Fruit fly (Drosophila melanogaster) whole organism, embryonic: ENCODE results near the gene CG10055.
A peak's percentile ranks its signal among the peaks of the same experiment; 100 is the strongest.

ENCODE experiments used
- ATbp ChIP-seq: fragments of 200-800 bp; sonication (Bioruptor generic); optimal IDR thresholded peaks from 2 replicates; lab custom pipeline; 2017; ENCODE audit warnings: missing biosample characterization, mild to moderate bottlenecking, missing genetic modification characterization, missing genetic modification reagents
- Atf6 ChIP-seq: fragments of 200-800 bp; sonication (Bioruptor generic); IDR thresholded peaks from 2 replicates; pipeline ENCODE4 v1.3.6; 2022; ENCODE audit warnings: missing biosample characterization, missing genetic modification characterization
- BEAF-32 ChIP-seq: fragments of 200-800 bp; sonication (Bioruptor generic); optimal IDR thresholded peaks from 3 replicates; lab custom pipeline; 2017; ENCODE audit warnings: missing biosample characterization, missing genetic modification characterization, mild to moderate bottlenecking, moderate library complexity, missing genetic modification reagents
- CG10209 ChIP-seq: fragments of 200-800 bp; sonication (Bioruptor generic); optimal IDR thresholded peaks from 3 replicates; lab custom pipeline; 2017; ENCODE audit warnings: missing biosample characterization, mild to moderate bottlenecking, missing genetic modification characterization, missing genetic modification reagents
- CG10654 ChIP-seq: fragments of 200-800 bp; sonication (Bioruptor generic); optimal IDR thresholded peaks from 2 replicates; lab custom pipeline; 2016; ENCODE audit warnings: missing biosample characterization, missing genetic modification characterization
- CG11504 ChIP-seq: fragments of 200-800 bp; sonication (Bioruptor generic); optimal IDR thresholded peaks from 3 replicates; lab custom pipeline; 2019; ENCODE audit warnings: missing biosample characterization, mild to moderate bottlenecking, missing genetic modification characterization, moderate library complexity
- CG18262 ChIP-seq: fragments of 200-800 bp; optimal IDR thresholded peaks from 3 replicates; lab custom pipeline; 2019; ENCODE audit warnings: missing biosample characterization, mild to moderate bottlenecking, missing genetic modification characterization, moderate library complexity
- CG18619 ChIP-seq: fragments of 200-800 bp; sonication (Bioruptor generic); optimal IDR thresholded peaks from 3 replicates; lab custom pipeline; 2017; ENCODE audit warnings: missing biosample characterization, mild to moderate bottlenecking, missing genetic modification characterization
- CG2889 ChIP-seq: fragments of 200-800 bp; sonication (Bioruptor generic); IDR thresholded peaks from 3 replicates; pipeline ENCODE4 v1.3.6; 2022; ENCODE audit warnings: missing biosample characterization, missing genetic modification characterization
- CG31224 ChIP-seq: fragments of 200-800 bp; sonication (Bioruptor generic); IDR thresholded peaks from 2 replicates; pipeline ENCODE4 v1.3.6; 2022; ENCODE audit warnings: missing biosample characterization, missing genetic modification characterization
- CG31441 ChIP-seq: fragments of 200-800 bp; sonication (Bioruptor generic); IDR thresholded peaks from 2 replicates; pipeline ENCODE4 v1.3.6; 2022; ENCODE audit warnings: missing biosample characterization, missing genetic modification characterization
- CG3847 ChIP-seq: fragments of 200-800 bp; sonication (Bioruptor generic); IDR thresholded peaks from 2 replicates; pipeline ENCODE4 v1.3.6; 2022; ENCODE audit warnings: missing biosample characterization, missing genetic modification characterization
- CG6254 ChIP-seq: fragments of 200-800 bp; sonication (Bioruptor generic); optimal IDR thresholded peaks from 3 replicates; lab custom pipeline; 2017; ENCODE audit warnings: mild to moderate bottlenecking, missing biosample characterization, missing genetic modification reagents, missing genetic modification characterization
- CG6765 ChIP-seq: fragments of 200-800 bp; sonication (Bioruptor generic); optimal IDR thresholded peaks from 3 replicates; lab custom pipeline; 2017; ENCODE audit warnings: missing biosample characterization, mild to moderate bottlenecking, missing genetic modification characterization
- CG7556 ChIP-seq: fragments of 200-800 bp; sonication (Bioruptor generic); optimal IDR thresholded peaks from 2 replicates; lab custom pipeline; 2017; ENCODE audit warnings: missing biosample characterization, mild to moderate bottlenecking, missing genetic modification characterization
- CG8924 ChIP-seq: fragments of 200-800 bp; optimal IDR thresholded peaks from 3 replicates; lab custom pipeline; 2019; ENCODE audit warnings: missing biosample characterization, mild to moderate bottlenecking, missing genetic modification characterization, moderate library complexity
- CG9437 ChIP-seq: fragments of 200-800 bp; sonication (Bioruptor generic); optimal IDR thresholded peaks from 2 replicates; lab custom pipeline; 2018; ENCODE audit warnings: missing biosample characterization, mild to moderate bottlenecking, missing genetic modification characterization
- CkIIα-i1 ChIP-seq: fragments of 200-800 bp; sonication (Bioruptor generic); IDR thresholded peaks from 2 replicates; pipeline ENCODE4 v1.3.6; 2022; ENCODE audit warnings: missing biosample characterization, missing genetic modification characterization
- Dek ChIP-seq: fragments of 200-800 bp; sonication (Bioruptor generic); optimal IDR thresholded peaks from 3 replicates; lab custom pipeline; 2019; ENCODE audit warnings: missing biosample characterization, mild to moderate bottlenecking, missing genetic modification characterization, moderate library complexity
- Dll ChIP-seq: fragments of 200-800 bp; sonication (Bioruptor generic); IDR thresholded peaks from 4 replicates; pipeline ENCODE4 v1.3.6; 2022; ENCODE audit warnings: missing biosample characterization, missing genetic modification characterization; ENCODE audit not compliant: partially characterized antibody
- Drgx ChIP-seq: fragments of 200-800 bp; sonication (Bioruptor generic); IDR thresholded peaks from 2 replicates; pipeline ENCODE4 v1.3.6; 2022; ENCODE audit warnings: missing biosample characterization, missing genetic modification characterization
- Gsc ChIP-seq: fragments of 200-800 bp; sonication (Bioruptor generic); IDR thresholded peaks from 2 replicates; pipeline ENCODE4 v1.3.6; 2022; ENCODE audit warnings: missing biosample characterization, missing genetic modification characterization
- HmgD ChIP-seq: fragments of 200-800 bp; sonication (Bioruptor generic); optimal IDR thresholded peaks from 3 replicates; lab custom pipeline; 2016; ENCODE audit warnings: missing biosample characterization, missing genetic modification characterization
- Hr3 ChIP-seq: fragments of 200-800 bp; sonication (Bioruptor generic); optimal IDR thresholded peaks from 3 replicates; lab custom pipeline; 2016; ENCODE audit warnings: missing biosample characterization, missing genetic modification characterization
- Lpt ChIP-seq: fragments of >200 bp; optimal IDR thresholded peaks from 2 replicates; lab custom pipeline; 2018; ENCODE audit warnings: missing biosample characterization, missing genetic modification characterization
- Max ChIP-seq: fragments of 200-800 bp; sonication (Bioruptor generic); optimal IDR thresholded peaks from 2 replicates; lab custom pipeline; 2016; ENCODE audit warnings: missing biosample characterization, mild to moderate bottlenecking, missing genetic modification characterization
- Med ChIP-seq: fragments of 200-800 bp; sonication (Bioruptor generic); peaks from one replicate; lab custom pipeline; 2016; ENCODE audit warnings: missing biosample characterization, missing genetic modification characterization, mild to moderate bottlenecking, inconsistent platforms, moderate library complexity
- NC2α ChIP-seq: fragments of 200-800 bp; sonication (Bioruptor generic); optimal IDR thresholded peaks from 2 replicates; lab custom pipeline; 2016; ENCODE audit warnings: missing biosample characterization, missing genetic modification characterization
- NC2β ChIP-seq: fragments of 200-800 bp; sonication (Bioruptor generic); optimal IDR thresholded peaks from 2 replicates; lab custom pipeline; 2016; ENCODE audit warnings: missing biosample characterization, missing genetic modification characterization
- NfI ChIP-seq: fragments of 200-800 bp; sonication (Bioruptor generic); optimal IDR thresholded peaks from 3 replicates; lab custom pipeline; 2018; ENCODE audit warnings: missing biosample characterization, mild to moderate bottlenecking, missing genetic modification characterization, moderate library complexity
- Oaz ChIP-seq: fragments of 200-800 bp; sonication (Bioruptor generic); IDR thresholded peaks from 2 replicates; pipeline ENCODE4 v1.3.6; 2022; ENCODE audit warnings: missing biosample characterization, missing genetic modification characterization
- PHDP ChIP-seq: fragments of 200-800 bp; sonication (Bioruptor generic); optimal IDR thresholded peaks from 3 replicates; lab custom pipeline; 2018; ENCODE audit warnings: missing biosample characterization, mild to moderate bottlenecking, missing genetic modification characterization, moderate library complexity
- Side ChIP-seq: fragments of 200-800 bp; sonication (Bioruptor generic); optimal IDR thresholded peaks from 2 replicates; lab custom pipeline; 2016; ENCODE audit warnings: missing biosample characterization, missing genetic modification characterization
- Sry-β ChIP-seq: fragments of 200-800 bp; sonication (Bioruptor generic); optimal IDR thresholded peaks from 2 replicates; lab custom pipeline; 2018; ENCODE audit warnings: missing biosample characterization, mild to moderate bottlenecking, missing genetic modification characterization, moderate library complexity
- abd-A ChIP-seq: fragments of 200-800 bp; sonication (Bioruptor generic); optimal IDR thresholded peaks from 3 replicates; lab custom pipeline; 2019; ENCODE audit warnings: missing biosample characterization, mild to moderate bottlenecking, missing genetic modification characterization, moderate library complexity
- chinmo ChIP-seq: fragments of 200-800 bp; sonication (Bioruptor generic); IDR thresholded peaks from 4 replicates; pipeline ENCODE4 v1.3.6; 2022; ENCODE audit warnings: missing biosample characterization, missing genetic modification characterization; ENCODE audit not compliant: partially characterized antibody
- ci ChIP-seq: fragments of 200-800 bp; sonication (Bioruptor generic); IDR thresholded peaks from 3 replicates; pipeline ENCODE4 v1.3.6; 2022; ENCODE audit warnings: missing biosample characterization, missing genetic modification characterization
- danr ChIP-seq: fragments of 200-800 bp; sonication (Bioruptor generic); IDR thresholded peaks from 2 replicates; pipeline ENCODE4 v1.3.6; 2022; ENCODE audit warnings: missing biosample characterization, missing genetic modification characterization
- fu2 ChIP-seq: fragments of 200-800 bp; sonication (Bioruptor generic); optimal IDR thresholded peaks from 2 replicates; lab custom pipeline; 2016; ENCODE audit warnings: missing biosample characterization, missing genetic modification characterization
- grn ChIP-seq: fragments of 200-800 bp; sonication (Bioruptor generic); optimal IDR thresholded peaks from 3 replicates; lab custom pipeline; 2017; ENCODE audit warnings: missing biosample characterization, missing genetic modification characterization
- inv ChIP-seq: fragments of 200-800 bp; sonication (Bioruptor generic); IDR thresholded peaks from 2 replicates; pipeline ENCODE4 v1.3.6; 2022; ENCODE audit warnings: missing biosample characterization, missing genetic modification characterization; ENCODE audit not compliant: partially characterized antibody
- mam ChIP-seq: fragments of 200-800 bp; sonication (Bioruptor generic); optimal IDR thresholded peaks from 3 replicates; lab custom pipeline; 2016; ENCODE audit warnings: missing biosample characterization, missing genetic modification characterization
- pita ChIP-seq: fragments of 200-800 bp; sonication (Bioruptor generic); optimal IDR thresholded peaks from 2 replicates; lab custom pipeline; 2017; ENCODE audit warnings: missing biosample characterization, mild to moderate bottlenecking, missing genetic modification characterization
- row ChIP-seq: fragments of 200-800 bp; sonication (Bioruptor generic); IDR thresholded peaks from 3 replicates; pipeline ENCODE4 v1.3.6; 2022; ENCODE audit warnings: missing biosample characterization, missing genetic modification characterization
- salm ChIP-seq: fragments of 200-800 bp; sonication (Bioruptor generic); optimal IDR thresholded peaks from 2 replicates; lab custom pipeline; 2018; ENCODE audit warnings: missing biosample characterization, mild to moderate bottlenecking, missing genetic modification characterization
- sim ChIP-seq: fragments of 200-800 bp; sonication (Bioruptor generic); IDR thresholded peaks from 2 replicates; pipeline ENCODE4 v1.3.6; 2022; ENCODE audit warnings: missing biosample characterization, missing genetic modification characterization
- slbo ChIP-seq: fragments of 200-800 bp; sonication (Bioruptor generic); IDR thresholded peaks from 2 replicates; pipeline ENCODE4 v1.3.6; 2022; ENCODE audit warnings: missing biosample characterization, missing genetic modification characterization
- sqz ChIP-seq: fragments of 200-800 bp; sonication (Bioruptor generic); optimal IDR thresholded peaks from 3 replicates; lab custom pipeline; 2018; ENCODE audit warnings: missing biosample characterization, mild to moderate bottlenecking, missing genetic modification characterization
- stwl ChIP-seq: fragments of 200-800 bp; sonication (Bioruptor generic); optimal IDR thresholded peaks from 3 replicates; lab custom pipeline; 2018; ENCODE audit warnings: missing biosample characterization, mild to moderate bottlenecking, missing genetic modification characterization, moderate library complexity

Gene CG10055

dm6 chr3R:7186242-7187092 lies at the start of gene CG10055, which contains the start of gene lap (continued):
- TF ChIP-seq CG31224 (GFP tag; lab: Robert Waterston, UW) (no peak), sqz (GFP tag; lab: Kevin White, UChicago) (no peak), CG2889 (GFP tag; lab: Robert Waterston, UW) (no peak), ci (GFP tag; lab: Robert Waterston, UW) (no peak), CkIIα-i1 (no peak), CG31441 (no peak), Dek (tag; lab: Kevin White, UChicago) (no peak), CG7556 (no peak), PHDP (tag; lab: Kevin White, UChicago) (no peak), NfI (GFP tag; lab: Kevin White, UChicago) (peak; percentile 11), slbo (no peak), stwl (peak; percentile 22), Med (GFP tag; lab: Kevin White, UChicago) (peak; percentile 74), Oaz (GFP tag; lab: Robert Waterston, UW) (no peak), CG18262 (no peak), CG3847 (GFP tag; lab: Robert Waterston, UW) (no peak), Gsc (GFP tag; lab: Robert Waterston, UW) (no peak), CG8924 (tag; lab: Kevin White, UChicago) (peak; percentile 20), Dll (GFP tag; lab: Robert Waterston, UW) (peak; percentile 55; the same call in 1 of the 4 replicates), Max (GFP tag; lab: Kevin White, UChicago) (no peak), BEAF-32 (peak; percentile 72), pita (GFP tag; lab: Kevin White, UChicago) (no peak), Drgx (GFP tag; lab: Robert Waterston, UW) (no peak), CG18619 (GFP tag; lab: Kevin White, UChicago) (no peak), grn (GFP tag; lab: Kevin White, UChicago) (no peak), sim (no peak), salm (no peak), Hr3 (peak; percentile 5), CG10654 (GFP tag; lab: Kevin White, UChicago) (no peak), CG11504 (tag; lab: Kevin White, UChicago) (no peak), Lpt (no peak), inv (GFP tag; lab: Robert Waterston, UW) (peak; percentile 37; the same call in 1 of the 2 replicates), chinmo (GFP tag; lab: Robert Waterston, UW) (0 out of 4 replicates have a peak, but pooled peaks have one; percentile 25), mam (GFP tag; lab: Kevin White, UChicago) (no peak), NC2α (GFP tag; lab: Kevin White, UChicago) (no peak), Side (GFP tag; lab: Kevin White, UChicago) (no peak), CG10209 (GFP tag; lab: Kevin White, UChicago) (no peak), danr (GFP tag; lab: Robert Waterston, UW) (no peak), CG9437 (GFP tag; lab: Kevin White, UChicago) (peak; percentile 100), CG6765 (GFP tag; lab: Kevin White, UChicago) (no peak), Sry-β (GFP tag; lab: Kevin White, UChicago) (peak; percentile 79), ATbp (GFP tag; lab: Kevin White, UChicago) (no peak), fu2 (GFP tag; lab: Kevin White, UChicago) (no peak), CG6254 (no peak), row (GFP tag; lab: Robert Waterston, UW) (peak; percentile 50), NC2β (GFP tag; lab: Kevin White, UChicago) (no peak), Atf6 (GFP tag; lab: Robert Waterston, UW) (no peak), abd-A (tag; lab: Kevin White, UChicago) (no peak), HmgD (no peak)
